Fruit fly (Drosophila melanogaster) whole organism, embryonic: ENCODE results near the gene CG32040.
A peak's percentile ranks its signal among the peaks of the same experiment; 100 is the strongest.

Source experiments
- B-H2 ChIP-seq: fragments of 200-800 bp; sonication (Bioruptor generic); optimal IDR thresholded peaks from 2 replicates; lab custom pipeline; 2018; ENCODE audit warnings: missing biosample characterization, mild to moderate bottlenecking, missing genetic modification characterization
- BEAF-32 ChIP-seq: fragments of 200-800 bp; sonication (Bioruptor generic); optimal IDR thresholded peaks from 3 replicates; lab custom pipeline; 2017; ENCODE audit warnings: missing biosample characterization, missing genetic modification characterization, mild to moderate bottlenecking, moderate library complexity, missing genetic modification reagents
- CG1024 ChIP-seq: fragments of 200-800 bp; sonication (Bioruptor generic); IDR thresholded peaks from 2 replicates; pipeline ENCODE4 v1.3.6; 2022; ENCODE audit warnings: missing biosample characterization, missing genetic modification characterization
- CG10321 ChIP-seq: fragments of 200-800 bp; sonication (Bioruptor generic); IDR thresholded peaks from 2 replicates; pipeline ENCODE4 v1.3.6; 2022; ENCODE audit warnings: missing biosample characterization, missing genetic modification characterization
- CG11085 ChIP-seq: fragments of 200-800 bp; sonication (Bioruptor generic); IDR thresholded peaks from 2 replicates; pipeline ENCODE4 v1.3.6; 2022; ENCODE audit warnings: missing biosample characterization, missing genetic modification characterization
- CG12071 ChIP-seq: fragments of 200-800 bp; sonication (Bioruptor generic); optimal IDR thresholded peaks from 3 replicates; lab custom pipeline; 2018; ENCODE audit warnings: missing biosample characterization, mild to moderate bottlenecking, missing genetic modification characterization
- CG12659 ChIP-seq: fragments of 200-800 bp; sonication (Bioruptor generic); optimal IDR thresholded peaks from 3 replicates; lab custom pipeline; 2017; ENCODE audit warnings: mild to moderate bottlenecking, missing biosample characterization, missing genetic modification reagents, missing genetic modification characterization
- CG12942 ChIP-seq: fragments of 200-800 bp; sonication (Bioruptor generic); optimal IDR thresholded peaks from 3 replicates; lab custom pipeline; 2016; ENCODE audit warnings: missing biosample characterization, missing genetic modification characterization
- CG13296 ChIP-seq: fragments of 200-800 bp; sonication (Bioruptor generic); optimal IDR thresholded peaks from 3 replicates; lab custom pipeline; 2018; ENCODE audit warnings: missing biosample characterization, mild to moderate bottlenecking, missing genetic modification characterization
- CG13775 ChIP-seq: fragments of 200-800 bp; sonication (Bioruptor generic); optimal IDR thresholded peaks from 3 replicates; lab custom pipeline; 2017; ENCODE audit warnings: missing biosample characterization, mild to moderate bottlenecking, missing genetic modification characterization
- CG13894 ChIP-seq: fragments of 200-800 bp; sonication (Bioruptor generic); optimal IDR thresholded peaks from 3 replicates; lab custom pipeline; 2018; ENCODE audit warnings: missing biosample characterization, mild to moderate bottlenecking, missing genetic modification characterization, moderate library complexity
- CG16863 ChIP-seq: fragments of 200-800 bp; sonication (Bioruptor generic); optimal IDR thresholded peaks from 3 replicates; lab custom pipeline; 2016; ENCODE audit warnings: missing biosample characterization, missing genetic modification characterization
- CG2116 ChIP-seq: fragments of 200-800 bp; sonication (Bioruptor generic); optimal IDR thresholded peaks from 3 replicates; lab custom pipeline; 2018; ENCODE audit warnings: missing biosample characterization, mild to moderate bottlenecking, missing genetic modification characterization
- CG2678 ChIP-seq: fragments of 200-800 bp; sonication (Bioruptor generic); optimal IDR thresholded peaks from 3 replicates; lab custom pipeline; 2019; ENCODE audit warnings: missing biosample characterization, mild to moderate bottlenecking, missing genetic modification characterization, moderate library complexity
- CG2712 ChIP-seq: fragments of 200-800 bp; optimal IDR thresholded peaks from 3 replicates; lab custom pipeline; 2019; ENCODE audit warnings: missing biosample characterization, mild to moderate bottlenecking, missing genetic modification characterization, moderate library complexity
- CG31224 ChIP-seq: fragments of 200-800 bp; sonication (Bioruptor generic); IDR thresholded peaks from 2 replicates; pipeline ENCODE4 v1.3.6; 2022; ENCODE audit warnings: missing biosample characterization, missing genetic modification characterization
- CG31441 ChIP-seq: fragments of 200-800 bp; sonication (Bioruptor generic); IDR thresholded peaks from 2 replicates; pipeline ENCODE4 v1.3.6; 2022; ENCODE audit warnings: missing biosample characterization, missing genetic modification characterization
- CG3281 ChIP-seq: fragments of 200-800 bp; sonication (Bioruptor generic); optimal IDR thresholded peaks from 3 replicates; lab custom pipeline; 2017; ENCODE audit warnings: missing biosample characterization, mild to moderate bottlenecking, missing genetic modification characterization
- CG33557 ChIP-seq: fragments of 200-800 bp; sonication (Bioruptor generic); optimal IDR thresholded peaks from 2 replicates; lab custom pipeline; 2019; ENCODE audit warnings: missing biosample characterization, mild to moderate bottlenecking, missing genetic modification characterization, moderate library complexity
- CG34422 ChIP-seq: fragments of 200-800 bp; sonication (Bioruptor generic); IDR thresholded peaks from 3 replicates; pipeline ENCODE4 v1.3.6; 2022; ENCODE audit warnings: missing biosample characterization, missing genetic modification characterization
- CG4424 ChIP-seq: fragments of 200-800 bp; sonication (Bioruptor generic); optimal IDR thresholded peaks from 3 replicates; lab custom pipeline; 2016; ENCODE audit warnings: missing biosample characterization, missing genetic modification characterization
- CG8388 ChIP-seq: fragments of 200-800 bp; sonication (Bioruptor generic); optimal IDR thresholded peaks from 2 replicates; lab custom pipeline; 2019; ENCODE audit warnings: missing biosample characterization, mild to moderate bottlenecking, missing genetic modification characterization, moderate library complexity
- CG9437 ChIP-seq: fragments of 200-800 bp; sonication (Bioruptor generic); optimal IDR thresholded peaks from 2 replicates; lab custom pipeline; 2018; ENCODE audit warnings: missing biosample characterization, mild to moderate bottlenecking, missing genetic modification characterization
- D19A ChIP-seq: fragments of 200-800 bp; optimal IDR thresholded peaks from 3 replicates; lab custom pipeline; 2019; ENCODE audit warnings: missing biosample characterization, mild to moderate bottlenecking, missing genetic modification characterization, moderate library complexity
- ERR ChIP-seq: fragments of 200-800 bp; sonication (Bioruptor generic); optimal IDR thresholded peaks from 2 replicates; lab custom pipeline; 2016; ENCODE audit warnings: missing biosample characterization, missing genetic modification characterization
- Fer1 ChIP-seq: fragments of 200-800 bp; sonication (Bioruptor generic); optimal IDR thresholded peaks from 2 replicates; lab custom pipeline; 2017; ENCODE audit warnings: missing biosample characterization, mild to moderate bottlenecking, missing genetic modification characterization
- HmgZ ChIP-seq: fragments of 200-800 bp; sonication (Bioruptor generic); optimal IDR thresholded peaks from 2 replicates; lab custom pipeline; 2018; ENCODE audit warnings: missing biosample characterization, mild to moderate bottlenecking, missing genetic modification characterization
- Rfx ChIP-seq: fragments of 200-800 bp; sonication (Bioruptor generic); IDR thresholded peaks from 2 replicates; pipeline ENCODE4 v1.3.6; 2022; ENCODE audit warnings: missing biosample characterization, missing genetic modification characterization
- Six4 ChIP-seq: fragments of 200-800 bp; sonication (Bioruptor generic); optimal IDR thresholded peaks from 2 replicates; lab custom pipeline; 2016; ENCODE audit warnings: missing biosample characterization, missing genetic modification characterization
- Trl ChIP-seq, 3 experiments: fragments of >200 bp in 2 of 3; fragments of 200-800 bp in 1 of 3; sonication (Bioruptor generic) in 1 of 3; optimal IDR thresholded peaks; 2 replicates in 1 of 3; 3 replicates in 2 of 3; lab custom pipeline; 2016 to 2017; ENCODE audit warnings: missing biosample characterization in 1 of 3, missing genetic modification characterization in 1 of 3
- amos ChIP-seq: fragments of 200-800 bp; sonication (Bioruptor generic); IDR thresholded peaks from 2 replicates; pipeline ENCODE4 v1.3.6; 2022; ENCODE audit warnings: missing biosample characterization, missing genetic modification characterization; ENCODE audit not compliant: partially characterized antibody
- bcd ChIP-seq: fragments of 200-800 bp; sonication (Bioruptor generic); optimal IDR thresholded peaks from 2 replicates; lab custom pipeline; 2017; ENCODE audit warnings: missing biosample characterization, mild to moderate bottlenecking, missing genetic modification characterization
- bsh ChIP-seq, 2 experiments: fragments of 200-800 bp; sonication (Bioruptor generic); optimal IDR thresholded peaks; 2 replicates each; lab custom pipeline; 2017 to 2018; ENCODE audit warnings: mild to moderate bottlenecking in 2 of 2, missing biosample characterization in 2 of 2, missing genetic modification characterization in 2 of 2, moderate library complexity in 1 of 2
- cg ChIP-seq: fragments of 200-800 bp; sonication (Bioruptor generic); optimal IDR thresholded peaks from 3 replicates; lab custom pipeline; 2019; ENCODE audit warnings: missing biosample characterization, mild to moderate bottlenecking, missing genetic modification characterization, moderate library complexity
- dpn ChIP-seq, 2 experiments: fragments of 200-800 bp; sonication (Bioruptor generic); optimal IDR thresholded peaks; 3 replicates each; lab custom pipeline; 2016; ENCODE audit warnings: missing biosample characterization in 2 of 2, missing genetic modification characterization in 2 of 2
- kay ChIP-seq: fragments of 200-800 bp; sonication (Bioruptor generic); optimal IDR thresholded peaks from 2 replicates; lab custom pipeline; 2016; ENCODE audit warnings: missing biosample characterization, missing genetic modification characterization
- lab ChIP-seq: fragments of 200-800 bp; sonication (Bioruptor generic); optimal IDR thresholded peaks from 3 replicates; lab custom pipeline; 2017; ENCODE audit warnings: missing biosample characterization, missing genetic modification characterization, mild to moderate bottlenecking, moderate library complexity, missing genetic modification reagents
- lbe ChIP-seq: fragments of 200-800 bp; sonication (Bioruptor generic); optimal IDR thresholded peaks from 2 replicates; lab custom pipeline; 2016; ENCODE audit warnings: missing biosample characterization, mild to moderate bottlenecking, missing genetic modification characterization
- nerfin-1 ChIP-seq: fragments of 200-800 bp; sonication (Bioruptor generic); optimal IDR thresholded peaks from 3 replicates; lab custom pipeline; 2019; ENCODE audit warnings: missing biosample characterization, mild to moderate bottlenecking, missing genetic modification characterization, moderate library complexity
- row ChIP-seq: fragments of 200-800 bp; sonication (Bioruptor generic); IDR thresholded peaks from 3 replicates; pipeline ENCODE4 v1.3.6; 2022; ENCODE audit warnings: missing biosample characterization, missing genetic modification characterization
- slp2 ChIP-seq: fragments of 200-800 bp; sonication (Bioruptor generic); optimal IDR thresholded peaks from 2 replicates; lab custom pipeline; 2016; ENCODE audit warnings: missing biosample characterization, missing genetic modification characterization
- sna ChIP-seq: fragments of 200-800 bp; sonication (Bioruptor generic); IDR thresholded peaks from 2 replicates; pipeline ENCODE4 v1.3.6; 2022; ENCODE audit warnings: missing biosample characterization, missing genetic modification characterization; ENCODE audit not compliant: partially characterized antibody
- sob ChIP-seq: fragments of 200-800 bp; sonication (Bioruptor generic); IDR thresholded peaks from 2 replicates; pipeline ENCODE4 v1.3.6; 2022; ENCODE audit warnings: missing biosample characterization, missing genetic modification characterization
- sug ChIP-seq: fragments of 200-800 bp; optimal IDR thresholded peaks from 2 replicates; lab custom pipeline; 2019; ENCODE audit warnings: missing biosample characterization, mild to moderate bottlenecking, missing genetic modification characterization, moderate library complexity
- trem ChIP-seq: fragments of 200-800 bp; optimal IDR thresholded peaks from 3 replicates; lab custom pipeline; 2019; ENCODE audit warnings: missing biosample characterization, mild to moderate bottlenecking, missing genetic modification characterization, moderate library complexity
- twi ChIP-seq: fragments of 200-800 bp; optimal IDR thresholded peaks from 2 replicates; lab custom pipeline; 2019; ENCODE audit warnings: missing biosample characterization, mild to moderate bottlenecking, missing genetic modification characterization, moderate library complexity
- usp ChIP-seq: fragments of >200 bp; optimal IDR thresholded peaks from 2 replicates; lab custom pipeline; 2017; ENCODE audit warnings: missing biosample characterization, missing genetic modification characterization
- vvl ChIP-seq: fragments of 200-800 bp; sonication (Bioruptor generic); IDR thresholded peaks from 2 replicates; pipeline ENCODE4 v1.3.6; 2022; ENCODE audit warnings: missing biosample characterization, missing genetic modification characterization
- wek ChIP-seq: fragments of 200-800 bp; sonication (Bioruptor generic); optimal IDR thresholded peaks from 3 replicates; lab custom pipeline; 2018; ENCODE audit warnings: missing biosample characterization, mild to moderate bottlenecking, missing genetic modification characterization, moderate library complexity

CG32040 gene

dm6 chr3L:9360217-9360692 is 6.4 kb downstream of the CG32040 start, which contains the start of gene Pdxk (continued):
- TF ChIP-seq CG9437 (peak; percentile 47), CG12942 (GFP tag; lab: Kevin White, UChicago) (no peak), CG12659 (GFP tag; lab: Kevin White, UChicago) (peak; percentile 47), HmgZ (tag; lab: Kevin White, UChicago) (peak; percentile 53), CG1024 (GFP tag; lab: Robert Waterston, UW) (no peak), CG4424 (no peak), trem (tag; lab: Kevin White, UChicago) (no peak), CG34422 (GFP tag; lab: Robert Waterston, UW) (peak; percentile 25; the same call in 1 of the 3 replicates), CG3281 (GFP tag; lab: Kevin White, UChicago) (peak; percentile 20), Six4 (GFP tag; lab: Kevin White, UChicago) (no peak), usp (GFP tag; lab: Kevin White, UChicago) (no peak), CG11085 (GFP tag; lab: Robert Waterston, UW) (no peak), CG10321 (GFP tag; lab: Robert Waterston, UW) (no peak), CG2678 (tag; lab: Kevin White, UChicago) (peak; percentile 18), D19A (no peak), ERR (GFP tag; lab: Kevin White, UChicago) (peak; percentile 19), kay (GFP tag; lab: Kevin White, UChicago) (peak; percentile 34), BEAF-32 (GFP tag; lab: Kevin White, UChicago) (peak; percentile 38), B-H2 (no peak), CG2712 (tag; lab: Kevin White, UChicago) (peak; percentile 10), amos (GFP tag; lab: Robert Waterston, UW) (0 out of 2 replicates have a peak, but pooled peaks have one; percentile 24), cg (peak; percentile 74), CG2116 (GFP tag; lab: Kevin White, UChicago) (peak; percentile 35), row (GFP tag; lab: Robert Waterston, UW) (peak; percentile 48; the same call in 2 of the 3 replicates), CG13296 (GFP tag; lab: Kevin White, UChicago) (peak; percentile 70), sna (GFP tag; lab: Robert Waterston, UW) (0 out of 2 replicates have a peak, but pooled peaks have one; percentile 34), Fer1 (peak; percentile 31), nerfin-1 (tag; lab: Kevin White, UChicago) (peak; percentile 26), CG33557 (no peak), CG8388 (GFP tag; lab: Kevin White, UChicago) (no peak), sob (GFP tag; lab: Robert Waterston, UW) (peak; percentile 38; the same call in 1 of the 2 replicates), CG31224 (GFP tag; lab: Robert Waterston, UW) (no peak), CG31441 (GFP tag; lab: Robert Waterston, UW) (0 out of 2 replicates have a peak, but pooled peaks have one; percentile 21), vvl (GFP tag; lab: Robert Waterston, UW) (peak; percentile 46), Trl (optimal IDR thresholded peaks at IDR 0.05; lab: Kevin White, UChicago) (peak in 1 of 2 experiments; percentile 43), Trl (GFP tag; optimal IDR thresholded peaks at IDR 0.05; lab: Kevin White, UChicago) (no peak), CG13894 (tag; lab: Kevin White, UChicago) (peak; percentile 26), CG13775 (GFP tag; lab: Kevin White, UChicago) (no peak), Rfx (GFP tag; lab: Robert Waterston, UW) (peak; percentile 43; the same call in 1 of the 2 replicates), bcd (GFP tag; lab: Kevin White, UChicago) (no peak), lab (GFP tag; lab: Kevin White, UChicago) (peak; percentile 49), twi (tag; lab: Kevin White, UChicago) (peak; percentile 40), sug (tag; lab: Kevin White, UChicago) (peak; percentile 94), dpn (GFP tag; optimal IDR thresholded peaks at IDR 0.05; lab: Kevin White, UChicago) (no peak), CG16863 (GFP tag; lab: Kevin White, UChicago) (no peak), CG12071 (GFP tag; lab: Kevin White, UChicago) (peak; percentile 22), wek (GFP tag; lab: Kevin White, UChicago) (peak; percentile 59), bsh (GFP tag; optimal IDR thresholded peaks at IDR 0.05; lab: Kevin White, UChicago) (no peak), lbe (GFP tag; lab: Kevin White, UChicago) (peak; percentile 5), slp2 (GFP tag; lab: Kevin White, UChicago) (no peak)
